Fruit fly (Drosophila melanogaster) whole organism, embryonic: Measurements from ENCODE around the gene CG14931.

Experiments used
- Atf3 ChIP-seq: fragments of 200-800 bp; sonication (Bioruptor generic); optimal IDR thresholded peaks from 3 replicates; lab custom pipeline; 2016; ENCODE audit warnings: missing biosample characterization, missing genetic modification characterization
- CG10209 ChIP-seq: fragments of 200-800 bp; sonication (Bioruptor generic); optimal IDR thresholded peaks from 3 replicates; lab custom pipeline; 2017; ENCODE audit warnings: missing biosample characterization, mild to moderate bottlenecking, missing genetic modification characterization, missing genetic modification reagents
- CG11247 ChIP-seq: fragments of 200-800 bp; sonication (Bioruptor generic); IDR thresholded peaks from 2 replicates; pipeline ENCODE4 v1.3.6; 2022; ENCODE audit warnings: missing biosample characterization, missing genetic modification characterization
- CG11723 ChIP-seq: fragments of 200-800 bp; sonication (Bioruptor generic); optimal IDR thresholded peaks from 2 replicates; lab custom pipeline; 2017; ENCODE audit warnings: missing biosample characterization, mild to moderate bottlenecking, missing genetic modification characterization
- CG12104 ChIP-seq: fragments of 200-800 bp; sonication (Bioruptor generic); optimal IDR thresholded peaks from 3 replicates; lab custom pipeline; 2016; ENCODE audit warnings: missing biosample characterization, missing genetic modification characterization
- CG12942 ChIP-seq: fragments of 200-800 bp; sonication (Bioruptor generic); optimal IDR thresholded peaks from 3 replicates; lab custom pipeline; 2016; ENCODE audit warnings: missing biosample characterization, missing genetic modification characterization
- CG13775 ChIP-seq: fragments of 200-800 bp; sonication (Bioruptor generic); optimal IDR thresholded peaks from 3 replicates; lab custom pipeline; 2017; ENCODE audit warnings: missing biosample characterization, mild to moderate bottlenecking, missing genetic modification characterization
- CG14050 ChIP-seq: fragments of 200-800 bp; sonication (Bioruptor generic); IDR thresholded peaks from 3 replicates; pipeline ENCODE4 v1.3.6; 2022; ENCODE audit warnings: missing biosample characterization, missing genetic modification characterization
- CG14441 ChIP-seq: fragments of 200-800 bp; sonication (Bioruptor generic); IDR thresholded peaks from 2 replicates; pipeline ENCODE4 v1.3.6; 2022; ENCODE audit warnings: missing biosample characterization, missing genetic modification characterization
- CG1602 ChIP-seq: fragments of 200-800 bp; sonication (Bioruptor generic); optimal IDR thresholded peaks from 3 replicates; lab custom pipeline; 2016; ENCODE audit warnings: missing biosample characterization, missing genetic modification characterization
- CG17328 ChIP-seq: fragments of 200-800 bp; sonication (Bioruptor generic); IDR thresholded peaks from 2 replicates; pipeline ENCODE4 v1.3.6; 2022; ENCODE audit warnings: missing biosample characterization, missing genetic modification characterization
- CG2202 ChIP-seq: fragments of 200-800 bp; sonication (Bioruptor generic); optimal IDR thresholded peaks from 2 replicates; lab custom pipeline; 2018; ENCODE audit warnings: missing biosample characterization, mild to moderate bottlenecking, missing genetic modification characterization
- CG2712 ChIP-seq: fragments of 200-800 bp; optimal IDR thresholded peaks from 3 replicates; lab custom pipeline; 2019; ENCODE audit warnings: missing biosample characterization, mild to moderate bottlenecking, missing genetic modification characterization, moderate library complexity
- CG30403 ChIP-seq: fragments of 200-800 bp; sonication (Bioruptor generic); optimal IDR thresholded peaks from 3 replicates; lab custom pipeline; 2016; ENCODE audit warnings: missing biosample characterization, missing genetic modification characterization
- CG31365 ChIP-seq: fragments of 200-800 bp; sonication (Bioruptor generic); optimal IDR thresholded peaks from 2 replicates; lab custom pipeline; 2018; ENCODE audit warnings: missing biosample characterization, mild to moderate bottlenecking, missing genetic modification characterization
- CG33557 ChIP-seq: fragments of 200-800 bp; sonication (Bioruptor generic); optimal IDR thresholded peaks from 2 replicates; lab custom pipeline; 2019; ENCODE audit warnings: missing biosample characterization, mild to moderate bottlenecking, missing genetic modification characterization, moderate library complexity
- CG3838 ChIP-seq: fragments of 200-800 bp; sonication (Bioruptor generic); optimal IDR thresholded peaks from 3 replicates; lab custom pipeline; 2016; ENCODE audit warnings: missing biosample characterization, missing genetic modification characterization
- CG42726 ChIP-seq: fragments of 200-800 bp; sonication (Bioruptor generic); IDR thresholded peaks from 2 replicates; pipeline ENCODE4 v1.3.6; 2022; ENCODE audit warnings: missing biosample characterization, missing genetic modification characterization; ENCODE audit not compliant: partially characterized antibody
- CG5180 ChIP-seq: fragments of 200-800 bp; sonication (Bioruptor generic); optimal IDR thresholded peaks from 3 replicates; lab custom pipeline; 2017; ENCODE audit warnings: missing biosample characterization, missing genetic modification characterization, mild to moderate bottlenecking, moderate library complexity, missing genetic modification reagents
- CG6175 ChIP-seq: fragments of 200-800 bp; sonication (Bioruptor generic); IDR thresholded peaks from 3 replicates; pipeline ENCODE4 v1.3.6; 2022; ENCODE audit warnings: missing biosample characterization, missing genetic modification characterization
- CG6683 ChIP-seq: fragments of 200-800 bp; sonication (Bioruptor generic); optimal IDR thresholded peaks from 2 replicates; lab custom pipeline; 2017; ENCODE audit warnings: missing biosample characterization, mild to moderate bottlenecking, missing genetic modification characterization, missing genetic modification reagents
- CG7556 ChIP-seq: fragments of 200-800 bp; sonication (Bioruptor generic); optimal IDR thresholded peaks from 2 replicates; lab custom pipeline; 2017; ENCODE audit warnings: missing biosample characterization, mild to moderate bottlenecking, missing genetic modification characterization
- CG7786 ChIP-seq: fragments of 200-800 bp; sonication (Bioruptor generic); optimal IDR thresholded peaks from 2 replicates; lab custom pipeline; 2016; ENCODE audit warnings: missing biosample characterization, missing genetic modification characterization
- CG8089 ChIP-seq: fragments of 200-800 bp; sonication (Bioruptor generic); optimal IDR thresholded peaks from 3 replicates; lab custom pipeline; 2016; ENCODE audit warnings: missing biosample characterization, missing genetic modification characterization
- CG9215 ChIP-seq: fragments of 200-800 bp; sonication (Bioruptor generic); IDR thresholded peaks from 2 replicates; pipeline ENCODE4 v1.3.6; 2022; ENCODE audit warnings: missing biosample characterization, missing genetic modification characterization
- Dfd ChIP-seq, 2 experiments: fragments of >200 bp; optimal IDR thresholded peaks; 2 replicates each; lab custom pipeline; 2017; ENCODE audit warnings: missing biosample characterization in 2 of 2, missing genetic modification characterization in 2 of 2
- Dp ChIP-seq: fragments of 200-800 bp; sonication (Bioruptor generic); optimal IDR thresholded peaks from 2 replicates; lab custom pipeline; 2018; ENCODE audit warnings: missing biosample characterization, mild to moderate bottlenecking, missing genetic modification characterization, moderate library complexity
- GATAe ChIP-seq: fragments of 200-800 bp; sonication (Bioruptor generic); conservative IDR thresholded peaks from 2 replicates; pipeline ENCODE4 v1.3.6; 2022; ENCODE audit warnings: missing biosample characterization, missing genetic modification characterization
- Gug ChIP-seq: fragments of 200-800 bp; sonication (Bioruptor generic); IDR thresholded peaks from 4 replicates; pipeline ENCODE4 v1.3.6; 2022; ENCODE audit warnings: missing biosample characterization, missing genetic modification characterization
- H2.0 ChIP-seq: fragments of 200-800 bp; sonication (Bioruptor generic); IDR thresholded peaks from 2 replicates; pipeline ENCODE4 v1.3.6; 2022; ENCODE audit warnings: missing biosample characterization, missing genetic modification characterization
- HLH54F ChIP-seq: fragments of 200-800 bp; sonication (Bioruptor generic); optimal IDR thresholded peaks from 3 replicates; lab custom pipeline; 2016; ENCODE audit warnings: missing biosample characterization, missing genetic modification characterization
- Jarid2 ChIP-seq: fragments of 200-800 bp; sonication (Bioruptor generic); optimal IDR thresholded peaks from 3 replicates; lab custom pipeline; 2017; ENCODE audit warnings: mild to moderate bottlenecking, missing biosample characterization, missing genetic modification reagents, missing genetic modification characterization
- Lhr ChIP-seq: fragments of 200-800 bp; sonication (Bioruptor generic); optimal IDR thresholded peaks from 3 replicates; lab custom pipeline; 2017; ENCODE audit warnings: mild to moderate bottlenecking, missing biosample characterization, missing genetic modification reagents, missing genetic modification characterization
- MBD-R2 ChIP-seq: fragments of 200-800 bp; sonication (Bioruptor generic); IDR thresholded peaks from 2 replicates; pipeline ENCODE4 v1.3.6; 2022; ENCODE audit warnings: missing biosample characterization, missing genetic modification characterization
- PHDP ChIP-seq: fragments of 200-800 bp; sonication (Bioruptor generic); optimal IDR thresholded peaks from 3 replicates; lab custom pipeline; 2018; ENCODE audit warnings: missing biosample characterization, mild to moderate bottlenecking, missing genetic modification characterization, moderate library complexity
- Spps ChIP-seq: fragments of 200-800 bp; sonication (Bioruptor generic); optimal IDR thresholded peaks from 2 replicates; lab custom pipeline; 2018; ENCODE audit warnings: missing biosample characterization, mild to moderate bottlenecking, missing genetic modification characterization
- Taf1 ChIP-seq: fragments of 200-800 bp; sonication (Bioruptor generic); IDR thresholded peaks from 2 replicates; pipeline ENCODE4 v1.3.6; 2022; ENCODE audit warnings: missing biosample characterization, missing genetic modification characterization
- Trl ChIP-seq, 3 experiments: fragments of >200 bp in 2 of 3; fragments of 200-800 bp in 1 of 3; sonication (Bioruptor generic) in 1 of 3; optimal IDR thresholded peaks; 2 replicates in 1 of 3; 3 replicates in 2 of 3; lab custom pipeline; 2016 to 2017; ENCODE audit warnings: missing biosample characterization in 1 of 3, missing genetic modification characterization in 1 of 3
- caup ChIP-seq: fragments of 200-800 bp; sonication (Bioruptor generic); optimal IDR thresholded peaks from 3 replicates; lab custom pipeline; 2017; ENCODE audit warnings: missing biosample characterization, mild to moderate bottlenecking, missing genetic modification characterization, moderate library complexity; ENCODE audit not compliant: severe bottlenecking
- crol ChIP-seq: fragments of 200-800 bp; sonication (Bioruptor generic); IDR thresholded peaks from 2 replicates; pipeline ENCODE4 v1.3.6; 2022; ENCODE audit warnings: missing biosample characterization, missing genetic modification characterization
- da ChIP-seq: fragments of 200-800 bp; sonication (Bioruptor generic); optimal IDR thresholded peaks from 2 replicates; lab custom pipeline; 2016; ENCODE audit warnings: missing biosample characterization, missing genetic modification characterization
- danr ChIP-seq: fragments of 200-800 bp; sonication (Bioruptor generic); IDR thresholded peaks from 2 replicates; pipeline ENCODE4 v1.3.6; 2022; ENCODE audit warnings: missing biosample characterization, missing genetic modification characterization
- esg ChIP-seq: fragments of 200-800 bp; sonication (Bioruptor generic); conservative IDR thresholded peaks from 2 replicates; pipeline ENCODE4 v1.3.6; 2022; ENCODE audit warnings: missing biosample characterization, missing genetic modification characterization
- eyg ChIP-seq: fragments of 200-800 bp; sonication (Bioruptor generic); optimal IDR thresholded peaks from 3 replicates; lab custom pipeline; 2016; ENCODE audit warnings: missing biosample characterization, missing genetic modification characterization
- gce ChIP-seq: fragments of 200-800 bp; sonication (Bioruptor generic); IDR thresholded peaks from 3 replicates; pipeline ENCODE4 v1.3.6; 2022; ENCODE audit warnings: missing biosample characterization, missing genetic modification characterization
- gro ChIP-seq: fragments of 200-800 bp; sonication (Bioruptor generic); optimal IDR thresholded peaks from 2 replicates; lab custom pipeline; 2016; ENCODE audit warnings: missing biosample characterization, missing genetic modification characterization
- inv ChIP-seq: fragments of 200-800 bp; sonication (Bioruptor generic); IDR thresholded peaks from 2 replicates; pipeline ENCODE4 v1.3.6; 2022; ENCODE audit warnings: missing biosample characterization, missing genetic modification characterization; ENCODE audit not compliant: partially characterized antibody
- nerfin-1 ChIP-seq: fragments of 200-800 bp; sonication (Bioruptor generic); optimal IDR thresholded peaks from 3 replicates; lab custom pipeline; 2019; ENCODE audit warnings: missing biosample characterization, mild to moderate bottlenecking, missing genetic modification characterization, moderate library complexity
- sens-2 ChIP-seq: fragments of 200-800 bp; sonication (Bioruptor generic); IDR thresholded peaks from 2 replicates; pipeline ENCODE4 v1.3.6; 2022; ENCODE audit warnings: missing biosample characterization, missing genetic modification characterization
- sima ChIP-seq: fragments of 200-800 bp; sonication (Bioruptor generic); optimal IDR thresholded peaks from 2 replicates; lab custom pipeline; 2016; ENCODE audit warnings: missing biosample characterization, missing genetic modification characterization
- sr ChIP-seq: fragments of 200-800 bp; sonication (Bioruptor generic); IDR thresholded peaks from 3 replicates; pipeline ENCODE4 v1.3.6; 2022; ENCODE audit warnings: missing biosample characterization, missing genetic modification characterization
- vfl ChIP-seq: fragments of 200-800 bp; sonication (Bioruptor generic); optimal IDR thresholded peaks from 2 replicates; lab custom pipeline; 2016; ENCODE audit warnings: missing biosample characterization, missing genetic modification characterization

CG14931 gene

DNA sequence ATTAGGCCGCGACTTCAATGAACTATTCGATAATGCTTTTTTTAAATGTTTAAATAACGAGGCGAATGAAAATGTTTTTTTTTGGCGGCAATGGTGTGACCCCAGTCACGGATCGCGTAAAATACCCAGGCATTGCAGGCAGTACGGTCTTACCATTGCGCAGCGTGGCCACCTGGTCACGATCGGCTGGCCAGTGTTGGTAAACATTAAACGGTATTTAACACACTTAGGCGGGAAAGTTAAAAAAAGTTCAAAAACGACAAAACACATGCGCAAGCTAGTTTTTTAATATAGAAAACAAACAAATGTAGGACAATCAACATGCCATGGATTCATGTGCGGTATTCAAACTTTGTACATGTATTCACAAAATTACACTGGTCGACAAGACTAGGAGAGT is 41.1 kb downstream of the CG14931 start, which contains the start of gene esc (continued):
- TF ChIP-seq Trl (optimal IDR thresholded peaks at IDR 0.05; lab: Kevin White, UChicago) = no peak
- TF ChIP-seq Trl (GFP tag; optimal IDR thresholded peaks at IDR 0.05; lab: Kevin White, UChicago) = peak; percentile 18
- TF ChIP-seq MBD-R2 = peak; percentile 78
- TF ChIP-seq CG7786 (GFP tag; lab: Kevin White, UChicago) = peak; percentile 64
- no peak for TF ChIP-seq CG31365 (tag; lab: Kevin White, UChicago)
- no peak for TF ChIP-seq CG42726 (GFP tag; lab: Robert Waterston, UW)
- TF ChIP-seq danr (GFP tag; lab: Robert Waterston, UW) = no peak
- TF ChIP-seq CG13775 (GFP tag; lab: Kevin White, UChicago) = no peak
- TF ChIP-seq CG14441 = no peak
- TF ChIP-seq Lhr = peak; percentile 88
- TF ChIP-seq CG5180 (GFP tag; lab: Kevin White, UChicago) = no peak
- TF ChIP-seq CG8089 (GFP tag; lab: Kevin White, UChicago) = no peak
- TF ChIP-seq CG6175 (GFP tag; lab: Robert Waterston, UW) = no peak
- TF ChIP-seq CG9215 (GFP tag; lab: Robert Waterston, UW) = no peak
- TF ChIP-seq CG1602 (GFP tag; lab: Kevin White, UChicago) = peak; percentile 37
- no peak for TF ChIP-seq PHDP (tag; lab: Kevin White, UChicago)
- no peak for TF ChIP-seq CG7556 (GFP tag; lab: Kevin White, UChicago)
- peak; percentile 98 for TF ChIP-seq Dp (GFP tag; lab: Kevin White, UChicago)
- TF ChIP-seq CG3838 (GFP tag; lab: Kevin White, UChicago) = no peak
- TF ChIP-seq Jarid2 (GFP tag; lab: Kevin White, UChicago) = no peak
- TF ChIP-seq CG33557 (GFP tag; lab: Kevin White, UChicago) = no peak
- TF ChIP-seq CG11247 (GFP tag; lab: Robert Waterston, UW) = no peak
- TF ChIP-seq vfl = no peak
- TF ChIP-seq eyg (GFP tag; lab: Kevin White, UChicago) = no peak
- TF ChIP-seq sr (GFP tag; lab: Robert Waterston, UW) = no peak
- no peak for TF ChIP-seq GATAe (GFP tag; lab: Robert Waterston, UW)
- TF ChIP-seq CG2712 (tag; lab: Kevin White, UChicago) = no peak
- TF ChIP-seq H2.0 = no peak
- no peak for TF ChIP-seq sima
- peak; percentile 21 for TF ChIP-seq CG10209 (GFP tag; lab: Kevin White, UChicago)
- TF ChIP-seq Dfd (GFP tag; optimal IDR thresholded peaks at IDR 0.05; lab: Kevin White, UChicago) = no peak
- no peak for TF ChIP-seq CG12104 (GFP tag; lab: Kevin White, UChicago)
- TF ChIP-seq sens-2 = no peak
- TF ChIP-seq HLH54F (GFP tag; lab: Kevin White, UChicago) = peak; percentile 52
- no peak for TF ChIP-seq Taf1 (GFP tag; lab: Robert Waterston, UW)
- no peak for TF ChIP-seq da (GFP tag; lab: Kevin White, UChicago)
- TF ChIP-seq CG2202 = no peak
- no peak for TF ChIP-seq Atf3 (GFP tag; lab: Kevin White, UChicago)
- no peak for TF ChIP-seq caup (GFP tag; lab: Kevin White, UChicago)
- TF ChIP-seq gce = no peak
- TF ChIP-seq CG6683 (GFP tag; lab: Kevin White, UChicago) = no peak
- TF ChIP-seq nerfin-1 = no peak
- peak; percentile 29 for TF ChIP-seq CG12942 (GFP tag; lab: Kevin White, UChicago)
- TF ChIP-seq crol (GFP tag; lab: Robert Waterston, UW) = no peak
- TF ChIP-seq Spps (tag; lab: Kevin White, UChicago) = no peak
- TF ChIP-seq CG11723 (GFP tag; lab: Kevin White, UChicago) = no peak
- no peak for TF ChIP-seq inv
- TF ChIP-seq esg (GFP tag; lab: Robert Waterston, UW) = no peak
- no peak for TF ChIP-seq CG14050 (GFP tag; lab: Robert Waterston, UW)
- no peak for TF ChIP-seq CG17328 (GFP tag; lab: Robert Waterston, UW)
- TF ChIP-seq gro (GFP tag; lab: Kevin White, UChicago) = peak; percentile 13
- no peak for TF ChIP-seq Gug (GFP tag; lab: Robert Waterston, UW)
- TF ChIP-seq CG30403 (GFP tag; lab: Kevin White, UChicago) = peak; percentile 45
